Worm (Caenorhabditis elegans): Measurements from ENCODE around the gene C23G10.2.
A peak's percentile ranks its signal among the peaks of the same experiment; 100 is the strongest.

- TF ChIP-seq nhr-42 (GFP tag; IDR thresholded peaks at IDR 0.05) (no peak), zag-1 (tag; optimal IDR thresholded peaks at IDR 0.05) (no peak), aly-2 (tag; optimal IDR thresholded peaks at IDR 0.05) (no peak), R02D3.7 (tag; optimal IDR thresholded peaks at IDR 0.05) (no peak), lin-13 (GFP tag; optimal IDR thresholded peaks at IDR 0.05) (no peak), unc-130 (GFP tag; optimal IDR thresholded peaks at IDR 0.05) (peak; percentile 49), ama-1 (optimal IDR thresholded peaks at IDR 0.05) (no peak), sdz-12 (GFP tag; optimal IDR thresholded peaks at IDR 0.05) (no peak)
Observed at ce11 chrIII:6198378-6199234, 9.3 kb upstream of the C23G10.2 start, which contains the start of the genes C23G10.7 and rpn-2.
